Fruit fly (Drosophila melanogaster): ENCODE measurements around the gene Oseg5.

Gene Oseg5

DNA sequence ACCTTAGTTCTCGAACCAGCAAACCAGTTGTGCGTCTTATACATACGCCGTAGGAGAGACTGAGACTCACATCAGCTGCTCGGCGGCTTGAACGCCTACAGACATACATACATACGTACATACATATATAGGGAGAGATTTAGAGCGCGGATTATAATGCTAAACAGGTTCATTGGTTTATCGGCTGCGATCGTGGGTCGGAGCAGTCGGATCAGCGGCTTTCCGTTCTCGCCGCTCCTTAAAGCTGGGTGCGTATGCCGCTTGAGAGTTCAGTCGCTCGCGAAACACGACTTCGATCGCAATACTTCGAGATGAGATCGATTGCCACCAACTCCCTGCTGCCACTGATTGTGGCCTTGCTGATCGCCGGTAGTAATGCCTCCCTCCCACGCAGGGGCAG lies 10.4 kb downstream of the Oseg5 start (continued):
- peak; percentile 21 for TF ChIP-seq CG9139 (GFP tag; optimal IDR thresholded peaks at IDR 0.05)

DNA sequence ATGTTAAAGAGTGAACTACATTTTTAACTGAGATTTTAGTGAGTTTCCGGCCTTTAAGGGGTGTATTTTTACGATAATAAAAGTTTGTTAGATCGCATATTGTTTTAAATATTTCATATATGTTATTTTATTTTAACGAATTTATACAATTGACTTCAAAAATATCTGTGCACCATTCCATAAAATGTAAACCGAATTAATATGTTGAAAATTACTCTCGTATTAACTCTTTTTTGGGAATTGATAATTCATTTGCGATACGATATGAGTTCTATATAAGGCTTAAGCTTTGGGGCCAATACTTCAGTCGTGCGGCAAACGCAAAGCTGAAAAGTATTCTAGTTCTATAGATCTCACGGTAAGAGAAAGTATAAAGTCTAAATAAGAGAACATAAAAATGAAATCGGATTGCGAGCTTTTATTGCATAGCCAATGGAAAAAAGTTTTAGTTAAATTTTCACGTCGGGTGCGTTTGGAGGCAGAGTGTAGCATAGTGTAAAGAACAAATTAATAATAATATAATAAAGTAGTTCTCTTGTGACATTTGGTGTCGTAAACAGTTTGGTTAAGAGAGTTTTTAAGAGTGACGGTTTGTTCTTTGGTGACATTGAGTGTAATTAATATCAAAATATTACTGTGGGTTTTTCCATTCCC lies 11.4 kb downstream of the Oseg5 start:
- TF ChIP-seq Eip93F (GFP tag; optimal IDR thresholded peaks at IDR 0.05), result no peak
- peak; percentile 33 for TF ChIP-seq Eip78C (GFP tag)

DNA sequence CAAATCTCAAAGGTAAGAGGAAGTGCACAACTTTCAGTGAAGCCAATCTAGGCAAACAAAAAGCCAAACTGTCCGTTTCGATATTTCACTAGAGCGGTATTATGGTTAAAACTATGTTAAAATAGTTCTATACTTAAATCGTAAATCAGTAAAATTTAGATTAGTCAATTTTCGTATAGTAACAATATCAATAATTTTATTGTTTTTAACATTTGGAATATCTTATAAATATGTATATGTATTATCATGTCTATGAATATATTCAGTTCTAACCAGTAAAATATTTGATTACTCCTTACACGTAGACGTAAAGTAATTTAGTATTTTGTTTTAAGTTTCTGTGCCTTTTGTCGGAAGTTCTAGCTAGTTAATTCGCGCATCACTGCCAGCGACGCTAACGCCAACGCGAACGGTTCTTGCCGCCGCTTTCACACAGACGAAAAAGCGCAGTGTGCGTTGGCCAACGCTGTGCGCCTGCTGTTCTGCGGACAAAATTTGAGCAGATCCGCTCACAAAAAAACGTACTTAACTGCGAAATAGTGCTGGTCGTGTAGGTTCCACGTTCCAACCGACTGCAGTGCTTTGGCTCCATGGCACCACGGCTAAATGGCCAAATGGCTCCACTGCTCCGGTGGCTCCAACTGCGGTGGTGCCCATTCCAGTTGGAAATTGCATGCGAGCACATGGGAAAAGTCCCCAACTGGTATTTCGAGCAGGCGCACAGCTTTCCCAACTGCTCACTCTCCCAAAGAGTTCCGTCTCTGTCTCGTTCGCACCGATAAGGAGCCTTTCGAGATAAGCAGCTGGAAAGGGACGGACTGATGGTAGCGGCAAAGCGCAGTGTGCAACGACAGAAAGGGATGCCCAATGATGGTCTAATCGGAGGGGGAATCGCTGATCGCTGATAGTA lies 12.2 kb downstream of the Oseg5 start:
- TF ChIP-seq cyc (GFP tag; optimal IDR thresholded peaks at IDR 0.05), result no peak
- no peak for TF ChIP-seq CG11762 (GFP tag; optimal IDR thresholded peaks at IDR 0.05; ENCODE audit: insufficient read depth)
- TF ChIP-seq vri (GFP tag; optimal IDR thresholded peaks at IDR 0.05), result peak; percentile 85
- TF ChIP-seq svp (GFP tag), result peak; percentile 93
- no peak for TF ChIP-seq CG8319 (GFP tag; optimal IDR thresholded peaks at IDR 0.05)
- no peak for TF ChIP-seq Blimp-1 (GFP tag; optimal IDR thresholded peaks at IDR 0.05)
- no peak for TF ChIP-seq eg (GFP tag; IDR thresholded peaks at IDR 0.05)
- no peak for TF ChIP-seq CG11294 (GFP tag; IDR thresholded peaks at IDR 0.05)
- no peak for TF ChIP-seq fd85E (GFP tag; optimal IDR thresholded peaks at IDR 0.05)
- TF ChIP-seq CG7368 (GFP tag; optimal IDR thresholded peaks at IDR 0.05), result no peak
- TF ChIP-seq CG10631 (GFP tag; optimal IDR thresholded peaks at IDR 0.05), result peak; percentile 34
- TF ChIP-seq CG3032 (tag; optimal IDR thresholded peaks at IDR 0.05), result no peak
- peak; percentile 37 for TF ChIP-seq CG3919 (GFP tag; optimal IDR thresholded peaks at IDR 0.05)
- no peak for TF ChIP-seq Hr38 (GFP tag; optimal IDR thresholded peaks at IDR 0.05)
- TF ChIP-seq CG8632 (GFP tag; optimal IDR thresholded peaks at IDR 0.05), result no peak
- TF ChIP-seq Eip75B (GFP tag; optimal IDR thresholded peaks at IDR 0.05), result no peak
- peak; percentile 32 to 41 for TF ChIP-seq ss (GFP tag; optimal IDR thresholded peaks at IDR 0.05)
- peak; percentile 7 for TF ChIP-seq CG4318 (GFP tag; optimal IDR thresholded peaks at IDR 0.05)
- no peak for TF ChIP-seq CG6276 (GFP tag; optimal IDR thresholded peaks at IDR 0.05)
- TF ChIP-seq net (GFP tag; optimal IDR thresholded peaks at IDR 0.05), result no peak
- TF ChIP-seq CG32006 (GFP tag; optimal IDR thresholded peaks at IDR 0.05), result peak; percentile 44
- peak; percentile 32 for TF ChIP-seq dsx (GFP tag; optimal IDR thresholded peaks at IDR 0.05; ENCODE audit: poor library complexity, severe bottlenecking)
- TF ChIP-seq CG34406 (GFP tag; optimal IDR thresholded peaks at IDR 0.05), result no peak
- TF ChIP-seq dac (GFP tag; optimal IDR thresholded peaks at IDR 0.05), result peak; percentile 3
- no peak for TF ChIP-seq CG6792 (GFP tag; optimal IDR thresholded peaks at IDR 0.05)
- TF ChIP-seq salr (GFP tag; optimal IDR thresholded peaks at IDR 0.05), result peak in 1 of 2 experiments; percentile 18
- no peak; the same call in 1 of the 2 replicates for TF ChIP-seq CG15336 (GFP tag; IDR thresholded peaks at IDR 0.05)
- no peak for TF ChIP-seq Ets96B (tag; optimal IDR thresholded peaks at IDR 0.05)
- peak; percentile 90 for TF ChIP-seq CG1621 (tag; optimal IDR thresholded peaks at IDR 0.05)
- TF ChIP-seq acj6 (GFP tag; optimal IDR thresholded peaks at IDR 0.05), result peak; percentile 22
- no peak for TF ChIP-seq Smox (GFP tag; optimal IDR thresholded peaks at IDR 0.05)
- TF ChIP-seq CG8119 (GFP tag; IDR thresholded peaks at IDR 0.05), result peak; percentile 40; the same call in 1 of the 3 replicates
- TF ChIP-seq Hr4 (GFP tag; optimal IDR thresholded peaks at IDR 0.05), result no peak
- TF ChIP-seq achi (GFP tag; optimal IDR thresholded peaks at IDR 0.05), result no peak
- TF ChIP-seq CG10669 (GFP tag; optimal IDR thresholded peaks at IDR 0.05), result no peak
- peak; percentile 89 for TF ChIP-seq Eip93F (GFP tag; optimal IDR thresholded peaks at IDR 0.05)
- no peak for TF ChIP-seq Sox15 (GFP tag; optimal IDR thresholded peaks at IDR 0.05)
- TF ChIP-seq Hr39 (GFP tag; optimal IDR thresholded peaks at IDR 0.05), result no peak
- TF ChIP-seq CG6854 (GFP tag; optimal IDR thresholded peaks at IDR 0.05), result peak; percentile 74
- TF ChIP-seq lz (GFP tag; optimal IDR thresholded peaks at IDR 0.05), result no peak
- TF ChIP-seq fkh (GFP tag; optimal IDR thresholded peaks at IDR 0.05), result no peak
- TF ChIP-seq OdsH (GFP tag; optimal IDR thresholded peaks at IDR 0.05), result no peak
- peak; percentile 44 for TF ChIP-seq Sox14 (GFP tag; optimal IDR thresholded peaks at IDR 0.05)

Measured in whole organism, prepupa.